Worm (Caenorhabditis elegans): ENCODE data around the gene Y38F1A.7.

DNA sequence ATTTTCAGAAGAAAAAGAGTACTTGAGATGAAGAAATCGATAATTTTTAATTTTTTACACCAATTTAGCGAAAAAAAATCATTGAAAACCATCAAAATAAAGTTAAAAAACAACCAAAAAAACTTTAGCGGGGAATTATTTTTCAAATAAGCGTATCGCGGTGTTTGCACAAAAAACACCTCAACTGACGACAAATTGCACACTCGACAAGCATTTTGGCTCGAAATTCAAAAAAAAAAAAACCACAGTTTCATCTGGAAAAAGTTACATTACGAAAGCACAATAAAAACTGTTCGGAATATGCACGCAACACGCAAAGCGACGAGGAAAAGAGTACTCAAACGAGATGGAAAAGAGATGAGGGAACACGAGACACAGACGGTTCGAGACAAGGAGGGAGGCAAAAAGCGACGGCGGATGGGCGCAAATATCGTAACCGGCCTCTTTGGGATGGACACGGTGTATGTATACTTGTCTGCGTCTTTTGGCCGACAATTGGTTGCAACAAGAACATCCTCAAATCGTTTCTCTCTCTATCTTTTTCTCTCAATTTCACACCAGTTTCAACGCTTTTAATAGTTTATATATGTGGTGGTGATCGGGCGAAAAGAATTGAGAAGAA is 33.1 kb upstream of the Y38F1A.7 start:
- TF ChIP-seq lsy-2 (tag; optimal IDR thresholded peaks at IDR 0.05) (peak in 1 of 2 experiments; percentile 61), F37D6.2 (tag; optimal IDR thresholded peaks at IDR 0.05) (no peak), daf-12 (tag; optimal IDR thresholded peaks at IDR 0.05) (no peak), saeg-2 (GFP tag; IDR thresholded peaks at IDR 0.05) (no peak), mdl-1 (tag; optimal IDR thresholded peaks at IDR 0.05) (peak; percentile 39 to 64)

All from whole organism, L4 larva.